Worm (Caenorhabditis elegans): Measurements from ENCODE around the gene mnat-1.

Gene mnat-1

DNA sequence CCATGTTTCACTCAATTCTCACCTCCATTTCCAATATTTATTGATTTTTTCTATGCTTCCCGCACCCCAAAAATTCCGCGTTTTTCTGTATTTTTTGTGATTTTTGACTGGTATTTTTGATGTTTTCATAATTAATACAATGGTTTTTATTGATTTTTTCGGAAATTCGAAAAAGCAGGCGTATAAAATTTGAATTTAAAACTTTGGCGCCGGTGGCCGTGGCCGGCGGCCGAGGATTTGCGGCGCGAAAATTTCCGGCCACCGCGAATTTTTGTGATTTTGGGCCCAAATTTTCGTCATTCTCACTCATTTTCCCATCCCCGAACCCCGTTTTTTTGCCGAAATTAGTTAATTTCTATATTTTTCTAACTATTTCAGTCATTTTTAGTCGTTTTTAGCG, 27.5 kb downstream of the mnat-1 start (continued):
- TF ChIP-seq gei-8 (GFP tag; optimal IDR thresholded peaks at IDR 0.05) (no peak), F10B5.3 (tag; optimal IDR thresholded peaks at IDR 0.05) (no peak), arid-1 (GFP tag; conservative IDR thresholded peaks at IDR 0.05) (no peak), aha-1 (tag) (peak; percentile 66), ces-1 (GFP tag; optimal IDR thresholded peaks at IDR 0.05) (no peak), dve-1 (tag; optimal IDR thresholded peaks at IDR 0.05; ENCODE audit: insufficient read depth) (peak; percentile 1), hlh-11 (tag; optimal IDR thresholded peaks at IDR 0.05) (peak; percentile 36), php-3 (GFP tag; IDR thresholded peaks at IDR 0.05) (no peak), daf-8 (GFP tag; IDR thresholded peaks at IDR 0.05) (no peak), lin-39 (tag; optimal IDR thresholded peaks at IDR 0.05) (no peak), zfp-3 (GFP tag; conservative IDR thresholded peaks at IDR 0.05) (peak; percentile 48; the same call in 1 of the 2 replicates), pqm-1 (tag; optimal IDR thresholded peaks at IDR 0.05) (no peak), lin-15B (tag; optimal IDR thresholded peaks at IDR 0.05) (no peak), zfp-2 (tag; optimal IDR thresholded peaks at IDR 0.05) (no peak), nhr-6 (tag; optimal IDR thresholded peaks at IDR 0.05) (no peak), F26F4.8 (GFP tag; conservative IDR thresholded peaks at IDR 0.05) (no peak), Y48G9A.11 (GFP tag; IDR thresholded peaks at IDR 0.05) (peak; percentile 82), daf-19 (GFP tag; conservative IDR thresholded peaks at IDR 0.05) (no peak), mxl-2 (GFP tag; conservative IDR thresholded peaks at IDR 0.05) (no peak), snpc-4 (tag; optimal IDR thresholded peaks at IDR 0.05) (no peak), madf-5 (GFP tag; IDR thresholded peaks at IDR 0.05) (no peak), Y75B8A.6 (GFP tag; IDR thresholded peaks at IDR 0.05) (no peak), mes-2 (tag; optimal IDR thresholded peaks at IDR 0.05; ENCODE audit: poor library complexity, severe bottlenecking) (peak; percentile 93), egl-27 (tag; optimal IDR thresholded peaks at IDR 0.05) (no peak), pha-4 (GFP tag; IDR thresholded peaks at IDR 0.05) (peak; percentile 51; the same call in 1 of the 2 replicates), pha-4 (tag; optimal IDR thresholded peaks at IDR 0.05) (no peak), ZK546.5 (tag; optimal IDR thresholded peaks at IDR 0.05) (no peak), lin-38 (GFP tag; IDR thresholded peaks at IDR 0.05) (peak; percentile 82), attf-4 (tag; optimal IDR thresholded peaks at IDR 0.05) (no peak), T26A8.4 (GFP tag; IDR thresholded peaks at IDR 0.05) (no peak), jun-1 (tag; optimal IDR thresholded peaks at IDR 0.05) (no peak), tra-1 (GFP tag; IDR thresholded peaks at IDR 0.05) (no peak), ceh-82 (tag; optimal IDR thresholded peaks at IDR 0.05) (no peak), nhr-41 (GFP tag; IDR thresholded peaks at IDR 0.05) (no peak), T20F7.1 (GFP tag; optimal IDR thresholded peaks at IDR 0.05) (no peak), unc-62 (GFP tag; optimal IDR thresholded peaks at IDR 0.05 in 1 of 2) (no peak), unc-62 (tag; optimal IDR thresholded peaks at IDR 0.05) (no peak), mdl-1 (tag; optimal IDR thresholded peaks at IDR 0.05) (no peak), ZK337.2 (GFP tag; IDR thresholded peaks at IDR 0.05) (peak; percentile 96), ama-1 (optimal IDR thresholded peaks at IDR 0.05) (no peak), hmg-1.1 (GFP tag; IDR thresholded peaks at IDR 0.05) (no peak), nhr-237 (tag; optimal IDR thresholded peaks at IDR 0.05) (no peak), nhr-111 (GFP tag; optimal IDR thresholded peaks at IDR 0.05) (no peak), ceh-62 (tag; optimal IDR thresholded peaks at IDR 0.05) (no peak), saeg-2 (GFP tag; IDR thresholded peaks at IDR 0.05) (no peak), duxl-1 (tag; optimal IDR thresholded peaks at IDR 0.05; ENCODE audit: poor library complexity) (no peak), zag-1 (tag; optimal IDR thresholded peaks at IDR 0.05) (no peak), snpc-1.2 (GFP tag; IDR thresholded peaks at IDR 0.05) (0 out of 2 replicates have a peak, but pooled peaks have one; percentile 11), ceh-20 (GFP tag; IDR thresholded peaks at IDR 0.05) (no peak), nhr-76 (tag; optimal IDR thresholded peaks at IDR 0.05) (no peak), nhr-48 (tag; optimal IDR thresholded peaks at IDR 0.05) (no peak), vab-7 (GFP tag; IDR thresholded peaks at IDR 0.05) (0 out of 2 replicates have a peak, but pooled peaks have one; percentile 25), lin-1 (GFP tag; IDR thresholded peaks at IDR 0.05) (no peak)

Measured in whole organism, L4 larva.